Fruit fly (Drosophila melanogaster) whole organism, adult: ENCODE results near the gene SdhAL.

Source experiments
- CG14711 ChIP-seq: fragments of 200-800 bp; sonication (Bioruptor generic); optimal IDR thresholded peaks from 2 replicates; lab custom pipeline; 2018; ENCODE audit warnings: missing biosample characterization, mild to moderate bottlenecking, missing genetic modification characterization, moderate library complexity
- CG7045 ChIP-seq: fragments of 200-800 bp; sonication (Bioruptor generic); optimal IDR thresholded peaks from 2 replicates; lab custom pipeline; 2017; ENCODE audit warnings: missing biosample characterization, mild to moderate bottlenecking, missing genetic modification characterization
- Clk ChIP-seq: fragments of 200-800 bp; sonication (Bioruptor generic); optimal IDR thresholded peaks from 2 replicates; lab custom pipeline; 2017; ENCODE audit warnings: missing biosample characterization, missing genetic modification characterization
- Mnt ChIP-seq: fragments of 200-800 bp; sonication (Bioruptor generic); optimal IDR thresholded peaks from 2 replicates; lab custom pipeline; 2016; ENCODE audit warnings: missing biosample characterization, mild to moderate bottlenecking, missing genetic modification characterization
- bab1 ChIP-seq: fragments of 200-800 bp; sonication (Bioruptor generic); optimal IDR thresholded peaks from 3 replicates; lab custom pipeline; 2019; ENCODE audit warnings: missing biosample characterization, mild to moderate bottlenecking, missing genetic modification characterization, moderate library complexity
- cic ChIP-seq: fragments of 200-800 bp; sonication (Bioruptor generic); optimal IDR thresholded peaks from 2 replicates; lab custom pipeline; 2017; ENCODE audit warnings: missing biosample characterization, mild to moderate bottlenecking, missing genetic modification characterization, moderate library complexity
- kay ChIP-seq: fragments of 200-800 bp; sonication (Bioruptor generic); peaks from one replicate; lab custom pipeline; 2016; ENCODE audit warnings: missing biosample characterization, missing genetic modification characterization, borderline replicate concordance
- ovo ChIP-seq: fragments of 200-800 bp; sonication (Bioruptor generic); optimal IDR thresholded peaks from 2 replicates; lab custom pipeline; 2016; ENCODE audit warnings: missing biosample characterization, missing genetic modification characterization
- tj ChIP-seq: fragments of 200-800 bp; sonication (Bioruptor generic); optimal IDR thresholded peaks from 3 replicates; lab custom pipeline; 2017; ENCODE audit warnings: missing biosample characterization, mild to moderate bottlenecking, missing genetic modification characterization, moderate library complexity

dm6 chr3L:11953217-11953616 is 28.7 kb upstream of the SdhAL start, which contains the start of gene obst-G:
- TF ChIP-seq ovo (GFP tag; lab: Kevin White, UChicago) (no peak), CG14711 (tag; lab: Kevin White, UChicago) (no peak), CG7045 (GFP tag; lab: Kevin White, UChicago) (no peak), tj (no peak), Clk (no peak), kay (GFP tag; lab: Kevin White, UChicago) (no peak), Mnt (GFP tag; lab: Kevin White, UChicago) (no peak), bab1 (GFP tag; lab: Kevin White, UChicago) (no peak), cic (no peak)
